Worm (Caenorhabditis elegans) whole organism, late embryonic: Measurements from ENCODE around the gene C50E3.9.

ENCODE experiments used
- F13H6.1 ChIP-seq: sonication (generic microtip); optimal IDR thresholded peaks from 2 replicates; lab custom pipeline; 2016; ENCODE audit warnings: missing genetic modification characterization, missing compliant biosample characterization
- K02D7.2 ChIP-seq: sonication (generic microtip); optimal IDR thresholded peaks from 2 replicates; lab custom pipeline; 2017; ENCODE audit warnings: mild to moderate bottlenecking, missing genetic modification characterization, missing compliant biosample characterization
- K09A11.1 ChIP-seq: sonication (generic microtip); optimal IDR thresholded peaks from 2 replicates; lab custom pipeline; 2017; ENCODE audit warnings: antibody characterized with exemption, mild to moderate bottlenecking, missing genetic modification characterization, missing compliant biosample characterization; ENCODE audit not compliant: insufficient read depth
- Y22D7AL.16 ChIP-seq: sonication (generic microtip); optimal IDR thresholded peaks from 2 replicates; lab custom pipeline; 2016; ENCODE audit warnings: missing genetic modification characterization, missing compliant biosample characterization
- ama-1 ChIP-seq: fragments of 150-350 bp; optimal IDR thresholded peaks from 2 replicates; lab custom pipeline; 2014
- ceh-14 ChIP-seq: sonication (generic microtip); optimal IDR thresholded peaks from 2 replicates; lab custom pipeline; 2016; ENCODE audit warnings: missing genotype, missing genetic modification characterization, missing compliant biosample characterization
- ceh-18 ChIP-seq: sonication (generic microtip); optimal IDR thresholded peaks from 2 replicates; lab custom pipeline; 2016; ENCODE audit warnings: missing genetic modification characterization, missing compliant biosample characterization
- ceh-19 ChIP-seq: fragments of 200-800 bp; sonication (Bioruptor generic); optimal IDR thresholded peaks from 2 replicates; lab custom pipeline; 2018; ENCODE audit warnings: mild to moderate bottlenecking, missing genetic modification characterization, missing compliant biosample characterization
- ceh-24 ChIP-seq: sonication (generic microtip); optimal IDR thresholded peaks from 2 replicates; lab custom pipeline; 2016; ENCODE audit warnings: mild to moderate bottlenecking, missing genetic modification characterization, missing compliant biosample characterization
- ceh-30 ChIP-seq: fragments of 150-350 bp; optimal IDR thresholded peaks from 2 replicates; lab custom pipeline; 2014; ENCODE audit warnings: missing biosample characterization, missing genetic modification characterization
- ceh-34 ChIP-seq: sonication (generic microtip); optimal IDR thresholded peaks from 2 replicates; lab custom pipeline; 2016; ENCODE audit warnings: mild to moderate bottlenecking, missing genetic modification characterization, missing compliant biosample characterization
- ceh-45 ChIP-seq: fragments of 200-800 bp; sonication (Bioruptor generic); IDR thresholded peaks from 2 replicates; pipeline ENCODE4 v1.3.6; 2022; ENCODE audit warnings: missing genetic modification reagents, missing genetic modification characterization, missing compliant biosample characterization
- ceh-6 ChIP-seq: fragments of 200-800 bp; sonication (Bioruptor generic); optimal IDR thresholded peaks from 2 replicates; lab custom pipeline; 2018; ENCODE audit warnings: mild to moderate bottlenecking, missing genetic modification characterization, missing compliant biosample characterization
- ceh-9 ChIP-seq: sonication (generic microtip); optimal IDR thresholded peaks from 2 replicates; lab custom pipeline; 2016; ENCODE audit warnings: mild to moderate bottlenecking, missing genetic modification characterization, inconsistent platforms, missing compliant biosample characterization
- che-1 ChIP-seq: sonication (generic microtip); optimal IDR thresholded peaks from 2 replicates; lab custom pipeline; 2016; ENCODE audit warnings: mild to moderate bottlenecking, missing genetic modification characterization, missing compliant biosample characterization
- dmd-4 ChIP-seq: sonication (generic microtip); optimal IDR thresholded peaks from 2 replicates; lab custom pipeline; 2016; ENCODE audit warnings: borderline replicate concordance, missing genetic modification characterization, missing compliant biosample characterization
- dve-1 ChIP-seq: sonication (generic microtip); optimal IDR thresholded peaks from 2 replicates; lab custom pipeline; 2017; ENCODE audit warnings: antibody characterized with exemption, mild to moderate bottlenecking, missing genetic modification characterization, missing compliant biosample characterization
- elt-2 ChIP-seq: sonication (generic microtip); optimal IDR thresholded peaks from 2 replicates; lab custom pipeline; 2016; ENCODE audit warnings: missing genetic modification reagents, missing genetic modification characterization, missing compliant biosample characterization
- elt-4 ChIP-seq: sonication (generic microtip); optimal IDR thresholded peaks from 2 replicates; lab custom pipeline; 2016; ENCODE audit warnings: missing genetic modification characterization, missing compliant biosample characterization
- fax-1 ChIP-seq: sonication (generic microtip); optimal IDR thresholded peaks from 2 replicates; lab custom pipeline; 2016; ENCODE audit warnings: missing genotype, missing genetic modification characterization, missing compliant biosample characterization
- gmeb-2 ChIP-seq: sonication (generic microtip); optimal IDR thresholded peaks from 2 replicates; lab custom pipeline; 2016; ENCODE audit warnings: missing genetic modification characterization, inconsistent platforms, missing compliant biosample characterization
- hlh-13 ChIP-seq: fragments of 200-800 bp; sonication (Bioruptor generic); optimal IDR thresholded peaks from 2 replicates; lab custom pipeline; 2018; ENCODE audit warnings: mild to moderate bottlenecking, missing genetic modification characterization, missing compliant biosample characterization
- hlh-15 ChIP-seq: sonication (generic microtip); optimal IDR thresholded peaks from 2 replicates; lab custom pipeline; 2016; ENCODE audit warnings: missing genetic modification characterization, missing compliant biosample characterization
- lim-6 ChIP-seq: sonication (generic microtip); optimal IDR thresholded peaks from 2 replicates; lab custom pipeline; 2016; ENCODE audit warnings: missing genetic modification characterization, missing compliant biosample characterization
- lin-11 ChIP-seq: fragments of 200-800 bp; sonication (Bioruptor generic); optimal IDR thresholded peaks from 2 replicates; lab custom pipeline; 2018; ENCODE audit warnings: mild to moderate bottlenecking, missing genetic modification characterization, missing compliant biosample characterization
- mec-3 ChIP-seq: sonication (generic microtip); optimal IDR thresholded peaks from 2 replicates; lab custom pipeline; 2016; ENCODE audit warnings: borderline replicate concordance, missing genetic modification characterization, missing compliant biosample characterization
- nhr-11 ChIP-seq: fragments of 150-350 bp; optimal IDR thresholded peaks from 2 replicates; lab custom pipeline; 2014; ENCODE audit warnings: missing biosample characterization, missing genetic modification characterization
- npax-4 ChIP-seq: sonication (generic microtip); optimal IDR thresholded peaks from 2 replicates; lab custom pipeline; 2016; ENCODE audit warnings: missing genetic modification characterization, missing compliant biosample characterization
- pag-3 ChIP-seq: sonication (generic microtip); optimal IDR thresholded peaks from 2 replicates; lab custom pipeline; 2016; ENCODE audit warnings: missing compliant biosample characterization, missing genetic modification characterization, borderline replicate concordance
- pha-4 ChIP-seq: fragments of 150-350 bp; optimal IDR thresholded peaks from 2 replicates; lab custom pipeline; 2018; ENCODE audit warnings: missing biosample characterization, missing genetic modification reagents, missing genetic modification characterization
- pqm-1 ChIP-seq: sonication (generic microtip); optimal IDR thresholded peaks from 2 replicates; lab custom pipeline; 2016; ENCODE audit warnings: missing genetic modification characterization, missing compliant biosample characterization
- pros-1 ChIP-seq: fragments of 150-350 bp; optimal IDR thresholded peaks from 2 replicates; lab custom pipeline; 2014; ENCODE audit warnings: missing biosample characterization, missing genetic modification reagents, missing genetic modification characterization
- rnt-1 ChIP-seq: sonication (generic microtip); optimal IDR thresholded peaks from 2 replicates; lab custom pipeline; 2016; ENCODE audit warnings: missing genetic modification characterization, missing compliant biosample characterization
- sdc-2 ChIP-seq: sonication (generic microtip); optimal IDR thresholded peaks from 2 replicates; lab custom pipeline; 2016; ENCODE audit warnings: missing genotype, missing genetic modification characterization, missing compliant biosample characterization
- sox-2 ChIP-seq: fragments of 200-800 bp; sonication (Bioruptor generic); IDR thresholded peaks from 2 replicates; pipeline ENCODE4 v1.3.6; 2022; ENCODE audit warnings: missing genetic modification reagents, missing genetic modification characterization, missing compliant biosample characterization
- tbx-2 ChIP-seq: sonication (generic microtip); optimal IDR thresholded peaks from 2 replicates; lab custom pipeline; 2016; ENCODE audit warnings: missing genetic modification characterization, missing compliant biosample characterization
- ttx-3 ChIP-seq: sonication (generic microtip); optimal IDR thresholded peaks from 2 replicates; lab custom pipeline; 2016; ENCODE audit warnings: missing genetic modification reagents, missing genetic modification characterization, missing compliant biosample characterization
- unc-42 ChIP-seq: sonication (generic microtip); optimal IDR thresholded peaks from 2 replicates; lab custom pipeline; 2016; ENCODE audit warnings: missing genotype, missing genetic modification characterization, missing compliant biosample characterization
- unc-55 ChIP-seq: sonication (generic microtip); optimal IDR thresholded peaks from 2 replicates; lab custom pipeline; 2017; ENCODE audit warnings: missing biosample characterization, missing genetic modification reagents, missing genetic modification characterization
- unc-86 ChIP-seq: sonication (generic microtip); optimal IDR thresholded peaks from 2 replicates; lab custom pipeline; 2016; ENCODE audit warnings: missing genetic modification characterization, missing compliant biosample characterization

The C50E3.9 gene

DNA sequence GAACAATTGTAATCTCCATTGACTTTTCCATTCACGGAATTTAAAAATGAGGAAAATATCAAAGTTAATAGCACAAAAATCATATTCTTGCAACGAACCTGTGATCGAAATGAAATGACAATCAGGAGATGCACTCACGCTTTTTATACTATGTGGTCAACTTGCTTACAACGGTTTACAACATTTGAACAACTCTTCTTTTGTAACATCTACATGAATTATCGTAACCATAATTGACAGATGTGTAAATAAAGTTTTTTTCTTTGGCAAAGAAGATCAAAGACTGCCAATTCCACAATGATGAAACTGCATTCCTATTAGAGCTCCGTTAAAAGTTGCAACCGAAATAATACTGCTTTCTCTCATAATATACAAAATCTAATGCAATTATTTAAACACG lies 39.7 kb upstream of the C50E3.9 start, which contains the start of gene F07C4.10:
TSS of gene F07C4.10 (minus strand) at position 101 of the 400 bp plus-strand sequence.
- no peak for TF ChIP-seq ceh-24 (tag; lab: Kevin White, UChicago)
- TF ChIP-seq pqm-1, result no peak
- TF ChIP-seq tbx-2, result no peak
- TF ChIP-seq ceh-9 (tag; lab: Kevin White, UChicago), result no peak
- no peak for TF ChIP-seq rnt-1
- TF ChIP-seq hlh-15 (tag; lab: Kevin White, UChicago), result no peak
- TF ChIP-seq ceh-45 (GFP tag; lab: Robert Waterston, UW), result no peak
- no peak for TF ChIP-seq sdc-2
- no peak for TF ChIP-seq npax-4
- TF ChIP-seq ama-1 (lab: Kevin White, UChicago), result no peak

DNA sequence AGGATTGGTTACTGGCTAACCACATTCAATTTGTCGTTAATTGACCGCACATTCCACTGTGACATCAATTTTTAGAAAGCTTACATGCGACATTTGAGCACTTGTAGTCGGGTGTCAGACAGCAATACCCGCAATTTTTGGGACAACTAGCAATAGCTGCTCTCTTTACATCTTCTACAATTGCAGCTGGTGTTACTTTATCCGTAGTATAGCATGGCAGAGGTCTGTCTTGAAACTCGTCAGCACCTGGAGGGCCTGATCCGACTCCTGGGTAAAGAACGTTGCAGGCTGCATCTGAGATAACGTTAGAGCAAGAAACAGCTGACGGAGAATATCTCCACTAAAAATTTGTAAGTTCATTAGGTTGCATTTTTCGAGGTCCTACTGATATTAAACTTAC lies 39.3 kb upstream of the C50E3.9 start:
- TF ChIP-seq tbx-2, result no peak
- TF ChIP-seq hlh-15 (tag; lab: Kevin White, UChicago), result no peak
- TF ChIP-seq dmd-4 (tag; lab: Kevin White, UChicago), result no peak
- no peak for TF ChIP-seq dve-1 (tag; lab: Kevin White, UChicago)
- no peak for TF ChIP-seq elt-2 (tag; lab: Kevin White, UChicago)
- TF ChIP-seq K09A11.1, result no peak

DNA sequence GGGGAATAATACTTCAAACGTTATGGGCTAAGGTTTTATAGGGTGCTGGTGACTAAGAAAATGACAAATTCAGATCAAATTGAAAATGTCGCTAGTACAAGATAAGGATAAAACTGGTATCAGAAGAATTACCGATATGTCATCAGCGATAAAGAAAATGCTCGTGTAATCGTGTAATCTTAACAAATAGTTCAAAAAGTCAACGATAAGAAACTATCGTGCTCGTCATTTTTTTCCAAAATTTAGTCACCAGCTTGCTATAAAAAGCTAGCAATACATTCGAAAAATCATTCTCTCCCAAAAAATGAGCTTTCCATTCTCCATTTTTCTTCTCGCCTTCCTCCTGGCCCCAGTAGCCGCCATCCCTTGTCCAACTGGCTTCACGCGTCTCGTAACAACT lies 37.8 kb upstream of the C50E3.9 start, which contains the start of gene clec-45:
TSS of gene clec-45 (plus strand) at position 301 of the 400 bp plus-strand sequence.
- no peak for TF ChIP-seq K02D7.2 (tag; lab: Kevin White, UChicago)

DNA sequence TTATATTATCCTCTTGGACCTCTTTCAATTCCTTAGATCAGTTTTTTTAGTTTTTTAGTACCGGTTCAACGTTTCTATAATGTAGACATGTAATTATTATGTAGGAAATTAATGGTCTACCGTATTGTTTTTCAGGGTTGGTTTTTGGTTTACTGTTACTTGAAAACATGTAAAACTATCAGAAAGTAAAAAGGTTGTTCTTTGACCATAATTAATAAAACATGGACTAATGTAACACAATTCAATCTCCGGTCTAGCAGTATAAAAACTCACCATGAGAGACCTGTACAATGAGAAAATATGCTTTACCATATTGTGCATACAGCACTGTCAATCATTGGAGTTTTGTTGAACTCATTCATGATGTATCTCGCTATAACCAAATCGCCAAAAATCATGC lies 35.4 kb upstream of the C50E3.9 start, which contains the start of gene srd-29:
TSS of gene srd-29 (plus strand) at position 301 of the 400 bp plus-strand sequence.
- no peak for TF ChIP-seq Y22D7AL.16 (tag; lab: Kevin White, UChicago)
- TF ChIP-seq mec-3 (tag; lab: Kevin White, UChicago), result no peak
- no peak for TF ChIP-seq pag-3 (tag; lab: Kevin White, UChicago)
- no peak for TF ChIP-seq pha-4
- TF ChIP-seq F13H6.1 (tag; lab: Kevin White, UChicago), result no peak
- TF ChIP-seq ttx-3 (tag; lab: Kevin White, UChicago), result no peak

DNA sequence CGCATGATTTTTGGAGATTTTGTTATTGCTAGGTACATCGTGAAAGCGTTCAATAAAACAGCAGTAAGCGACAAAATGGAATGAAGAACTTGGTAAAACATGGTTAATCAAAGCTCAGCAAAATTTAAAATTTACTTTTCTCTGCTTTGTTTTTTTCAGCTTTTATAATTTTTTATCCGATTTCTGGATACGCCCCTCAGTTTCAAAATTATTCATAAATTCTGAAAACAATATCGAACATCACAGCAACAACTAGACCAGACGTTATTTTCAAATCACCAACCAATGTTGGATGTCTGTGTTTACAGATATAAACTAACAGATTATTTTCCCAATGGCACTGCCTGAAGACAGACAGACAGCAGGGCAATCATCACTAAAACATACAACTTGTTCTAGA lies 34.6 kb upstream of the C50E3.9 start, which contains the start of gene srd-31:
TSS of gene srd-31 (minus strand) at position 101 of the 400 bp plus-strand sequence.
- TF ChIP-seq nhr-11 (tag; lab: Kevin White, UChicago) (no peak), pag-3 (tag; lab: Kevin White, UChicago) (no peak)
- TF ChIP-seq, all 69 proteins: peak for 0

DNA sequence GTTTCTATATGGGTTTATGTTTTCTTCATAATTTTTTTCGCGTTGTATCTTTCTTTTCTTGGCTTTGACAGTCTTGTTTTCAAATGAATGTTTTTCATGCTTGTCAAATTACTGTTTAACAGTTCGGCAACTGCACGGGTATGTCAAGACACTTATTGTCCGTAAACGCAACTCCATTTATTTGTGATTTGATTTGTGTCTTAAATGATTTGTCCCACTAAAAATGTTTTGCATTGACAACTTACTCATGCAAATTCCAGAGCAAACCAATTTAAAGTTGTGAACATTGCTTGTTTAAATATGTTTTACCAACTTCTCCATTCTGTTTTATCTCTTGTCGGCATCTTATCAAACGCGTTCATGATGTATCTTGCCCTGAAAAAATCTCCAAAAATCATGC lies 31.7 kb upstream of the C50E3.9 start, which contains the start of gene srd-25:
TSS of gene srd-25 (plus strand) at position 301 of the 400 bp plus-strand sequence.
- TF ChIP-seq ceh-19 (GFP tag; lab: Kevin White, UChicago) (no peak), unc-42 (tag; lab: Kevin White, UChicago) (no peak), fax-1 (tag; lab: Kevin White, UChicago) (no peak), dmd-4 (tag; lab: Kevin White, UChicago) (no peak)

DNA sequence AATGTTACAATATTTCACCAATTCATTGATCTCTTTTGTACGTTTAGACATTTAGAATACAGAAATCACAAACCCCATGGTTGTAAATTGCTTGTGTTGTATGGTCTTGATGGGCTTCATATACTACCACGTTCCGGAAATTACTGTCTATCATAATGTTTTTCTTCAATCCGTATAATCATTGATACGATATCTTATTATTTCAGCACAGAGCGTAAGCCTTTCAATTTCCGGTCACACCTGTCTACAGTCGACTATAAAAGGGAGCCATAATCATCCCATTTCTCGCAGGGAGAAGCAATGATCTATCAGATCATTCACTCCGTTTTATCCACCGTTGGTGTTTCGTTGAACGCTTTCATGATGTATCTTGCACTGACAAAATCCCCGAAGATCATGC lies 29.5 kb upstream of the C50E3.9 start, which contains the start of gene srd-30:
TSS of gene srd-30 (plus strand) at position 301 of the 400 bp plus-strand sequence.
- TF ChIP-seq ama-1 (lab: Kevin White, UChicago) (no peak), lim-6 (tag; lab: Kevin White, UChicago) (no peak), gmeb-2 (tag; lab: Kevin White, UChicago) (no peak), lin-11 (tag; lab: Kevin White, UChicago) (no peak), ceh-18 (tag; lab: Kevin White, UChicago) (no peak), unc-86 (tag; lab: Kevin White, UChicago) (no peak), tbx-2 (no peak), ceh-6 (no peak), dve-1 (tag; lab: Kevin White, UChicago) (no peak), che-1 (no peak), ceh-9 (tag; lab: Kevin White, UChicago) (no peak), ceh-30 (tag; lab: Kevin White, UChicago) (no peak), pros-1 (tag; lab: Kevin White, UChicago) (no peak), unc-55 (GFP tag; lab: Kevin White, UChicago) (no peak), sox-2 (GFP tag; lab: Robert Waterston, UW) (no peak), ceh-34 (tag; lab: Kevin White, UChicago) (no peak), ceh-14 (tag; lab: Kevin White, UChicago) (no peak), hlh-13 (no peak), elt-4 (tag; lab: Kevin White, UChicago) (no peak)
- TF ChIP-seq, all 69 proteins: peak for 0
